Worm (Caenorhabditis elegans) whole organism, midembryonic: ENCODE data around the gene R10D12.6.

ENCODE experiments used
- T22C8.4 ChIP-seq: fragments of 200-800 bp; sonication (Bioruptor generic); IDR thresholded peaks from 2 replicates; pipeline ENCODE4 v1.3.6; 2022; ENCODE audit warnings: missing genetic modification characterization, missing compliant biosample characterization
- cog-1 ChIP-seq: sonication (generic microtip); optimal IDR thresholded peaks from 2 replicates; lab custom pipeline; 2016; ENCODE audit warnings: missing genetic modification characterization, missing compliant biosample characterization
- flt-1 ChIP-seq: fragments of 200-800 bp; sonication (Bioruptor generic); IDR thresholded peaks from 2 replicates; pipeline ENCODE4 v1.3.6; 2022; ENCODE audit warnings: missing genetic modification characterization, missing compliant biosample characterization
- klf-2 ChIP-seq: fragments of 200-800 bp; sonication (Bioruptor generic); conservative IDR thresholded peaks from 2 replicates; pipeline ENCODE4 v1.3.6; 2022; ENCODE audit warnings: missing genetic modification reagents, missing genetic modification characterization, missing compliant biosample characterization
- med-1 ChIP-seq: sonication (generic microtip); optimal IDR thresholded peaks from 2 replicates; lab custom pipeline; 2017; ENCODE audit warnings: missing genetic modification characterization, mild to moderate bottlenecking, missing compliant biosample characterization, antibody characterized with exemption, missing genetic modification reagents; ENCODE audit not compliant: insufficient read depth
- ref-1 ChIP-seq: fragments of 200-800 bp; sonication (Bioruptor generic); conservative IDR thresholded peaks from 2 replicates; pipeline ENCODE4 v1.3.6; 2022; ENCODE audit warnings: missing genetic modification reagents, missing genetic modification characterization, missing compliant biosample characterization
- tab-1 ChIP-seq: fragments of 200-800 bp; sonication (Bioruptor generic); IDR thresholded peaks from 2 replicates; pipeline ENCODE4 v1.3.6; 2022; ENCODE audit warnings: missing genetic modification characterization, missing compliant biosample characterization
- ztf-23 ChIP-seq: fragments of 200-800 bp; sonication (Bioruptor generic); IDR thresholded peaks from 2 replicates; pipeline ENCODE4 v1.3.6; 2022; ENCODE audit warnings: missing genetic modification reagents, missing genetic modification characterization, missing compliant biosample characterization
- ztf-29 ChIP-seq: fragments of 200-800 bp; sonication (Bioruptor generic); IDR thresholded peaks from 2 replicates; pipeline ENCODE4 v1.3.6; 2022; ENCODE audit warnings: missing genetic modification reagents, missing genetic modification characterization, missing compliant biosample characterization

R10D12.6 gene

ce11 chrV:13916196-13916595 is 32.9 kb upstream of the R10D12.6 start, which contains the start of gene str-252:
Gene str-252 (plus strand): TSS chrV:13916496.
- TF ChIP-seq flt-1 (GFP tag; lab: Robert Waterston, UW) (no peak), ztf-29 (GFP tag; lab: Robert Waterston, UW) (no peak), T22C8.4 (no peak), klf-2 (GFP tag; lab: Robert Waterston, UW) (no peak), cog-1 (tag; lab: Kevin White, UChicago) (no peak), ref-1 (GFP tag; lab: Robert Waterston, UW) (no peak), tab-1 (GFP tag; lab: Robert Waterston, UW) (no peak)

ce11 chrV:13918341-13918740 is 30.8 kb upstream of the R10D12.6 start, which contains the start of gene str-250:
Gene str-250 (plus strand): TSS chrV:13918641.
- no peak for TF ChIP-seq ref-1 (GFP tag; lab: Robert Waterston, UW)
- no peak for TF ChIP-seq ztf-29 (GFP tag; lab: Robert Waterston, UW)
- no peak for TF ChIP-seq T22C8.4
- no peak for TF ChIP-seq klf-2 (GFP tag; lab: Robert Waterston, UW)
- TF ChIP-seq ztf-23 (GFP tag; lab: Robert Waterston, UW): no peak
- TF ChIP-seq med-1 (GFP tag; lab: Kevin White, UChicago): no peak
- TF ChIP-seq flt-1 (GFP tag; lab: Robert Waterston, UW): no peak
- TF ChIP-seq cog-1 (tag; lab: Kevin White, UChicago): no peak
- TF ChIP-seq tab-1 (GFP tag; lab: Robert Waterston, UW): no peak

- TF ChIP-seq tab-1 (GFP tag; lab: Robert Waterston, UW): no peak
- TF ChIP-seq flt-1 (GFP tag; lab: Robert Waterston, UW): no peak
- no peak for TF ChIP-seq ref-1 (GFP tag; lab: Robert Waterston, UW)
- no peak for TF ChIP-seq T22C8.4
- no peak for TF ChIP-seq med-1 (GFP tag; lab: Kevin White, UChicago)
- TF ChIP-seq cog-1 (tag; lab: Kevin White, UChicago): no peak
- TF ChIP-seq ztf-23 (GFP tag; lab: Robert Waterston, UW): no peak
- TF ChIP-seq ztf-29 (GFP tag; lab: Robert Waterston, UW): no peak
- TF ChIP-seq klf-2 (GFP tag; lab: Robert Waterston, UW): no peak
Measured at ce11 chrV:13920730-13921129, 28.4 kb upstream of the R10D12.6 start, which contains the start of gene srx-42. Gene srx-42 (plus strand): TSS chrV:13921030.

- no peak for TF ChIP-seq ref-1 (GFP tag; lab: Robert Waterston, UW)
- TF ChIP-seq tab-1 (GFP tag; lab: Robert Waterston, UW): no peak
- TF ChIP-seq ztf-29 (GFP tag; lab: Robert Waterston, UW): no peak
- TF ChIP-seq med-1 (GFP tag; lab: Kevin White, UChicago): no peak
- TF ChIP-seq T22C8.4: no peak
- TF ChIP-seq klf-2 (GFP tag; lab: Robert Waterston, UW): no peak
- TF ChIP-seq flt-1 (GFP tag; lab: Robert Waterston, UW): no peak
- no peak for TF ChIP-seq ztf-23 (GFP tag; lab: Robert Waterston, UW)
- no peak for TF ChIP-seq cog-1 (tag; lab: Kevin White, UChicago)
Measured at ce11 chrV:13923851-13924250, 25.3 kb upstream of the R10D12.6 start, which contains the start of gene srxa-11. Gene srxa-11 (plus strand): TSS chrV:13924151.

- TF ChIP-seq klf-2 (GFP tag; lab: Robert Waterston, UW) (no peak), flt-1 (GFP tag; lab: Robert Waterston, UW) (no peak), ztf-23 (GFP tag; lab: Robert Waterston, UW) (no peak), T22C8.4 (no peak)
Measured at ce11 chrV:13926398-13926797, 22.7 kb upstream of the R10D12.6 start, which contains the start of gene srxa-12. Gene srxa-12 (plus strand): TSS chrV:13926698.

ce11 chrV:13929503-13929902 is 19.6 kb upstream of the R10D12.6 start, which contains the start of gene srxa-13:
Gene srxa-13 (plus strand): TSS chrV:13929803.
- TF ChIP-seq T22C8.4: no peak
- TF ChIP-seq med-1 (GFP tag; lab: Kevin White, UChicago): no peak
- TF ChIP-seq tab-1 (GFP tag; lab: Robert Waterston, UW): no peak
- TF ChIP-seq ztf-29 (GFP tag; lab: Robert Waterston, UW): no peak
- no peak for TF ChIP-seq flt-1 (GFP tag; lab: Robert Waterston, UW)
- no peak for TF ChIP-seq cog-1 (tag; lab: Kevin White, UChicago)
- no peak for TF ChIP-seq ztf-23 (GFP tag; lab: Robert Waterston, UW)
- TF ChIP-seq ref-1 (GFP tag; lab: Robert Waterston, UW): no peak
- TF ChIP-seq klf-2 (GFP tag; lab: Robert Waterston, UW): no peak

- no peak for TF ChIP-seq ztf-29 (GFP tag; lab: Robert Waterston, UW)
- TF ChIP-seq ref-1 (GFP tag; lab: Robert Waterston, UW): no peak
- TF ChIP-seq cog-1 (tag; lab: Kevin White, UChicago): no peak
- no peak for TF ChIP-seq tab-1 (GFP tag; lab: Robert Waterston, UW)
- TF ChIP-seq klf-2 (GFP tag; lab: Robert Waterston, UW): no peak
- TF ChIP-seq ztf-23 (GFP tag; lab: Robert Waterston, UW): no peak
- TF ChIP-seq T22C8.4: no peak
- TF ChIP-seq flt-1 (GFP tag; lab: Robert Waterston, UW): no peak
Measured at ce11 chrV:13931225-13931624, 17.9 kb upstream of the R10D12.6 start, which contains the start of gene C06B3.16. Gene C06B3.16 (plus strand): TSS chrV:13931525.

ce11 chrV:13931952-13932351 is 17.2 kb upstream of the R10D12.6 start:
- no peak for TF ChIP-seq klf-2 (GFP tag; lab: Robert Waterston, UW)

ce11 chrV:13934545-13934944 is 14.6 kb upstream of the R10D12.6 start, which contains the start of gene R10D12.1:
Gene R10D12.1 (minus strand): TSS chrV:13934645.
- TF ChIP-seq tab-1 (GFP tag; lab: Robert Waterston, UW): no peak
- TF ChIP-seq T22C8.4: no peak
- TF ChIP-seq klf-2 (GFP tag; lab: Robert Waterston, UW): no peak
- no peak for TF ChIP-seq cog-1 (tag; lab: Kevin White, UChicago)
- no peak for TF ChIP-seq med-1 (GFP tag; lab: Kevin White, UChicago)
- no peak for TF ChIP-seq ref-1 (GFP tag; lab: Robert Waterston, UW)
- TF ChIP-seq flt-1 (GFP tag; lab: Robert Waterston, UW): no peak
- TF ChIP-seq ztf-29 (GFP tag; lab: Robert Waterston, UW): no peak
- no peak for TF ChIP-seq ztf-23 (GFP tag; lab: Robert Waterston, UW)
